Fruit fly (Drosophila melanogaster) whole organism, pupa: ENCODE results near the gene polybromo.

Experiments used
- CG10348 ChIP-seq: fragments of 200-800 bp; sonication (Bioruptor generic); IDR thresholded peaks from 2 replicates; pipeline ENCODE4 v1.3.6; 2022; ENCODE audit warnings: missing biosample characterization, missing genetic modification characterization
- CG15710 ChIP-seq: fragments of 200-800 bp; sonication (Bioruptor generic); optimal IDR thresholded peaks from 2 replicates; lab custom pipeline; 2018; ENCODE audit warnings: missing biosample characterization, mild to moderate bottlenecking, missing genetic modification characterization, moderate library complexity
- CG32121 ChIP-seq: fragments of 200-800 bp; sonication (Bioruptor generic); IDR thresholded peaks from 2 replicates; pipeline ENCODE4 v1.3.6; 2022; ENCODE audit warnings: missing biosample characterization, missing genetic modification characterization
- CG4496 ChIP-seq: fragments of 200-800 bp; sonication (Bioruptor generic); IDR thresholded peaks from 3 replicates; pipeline ENCODE4 v1.3.6; 2022; ENCODE audit warnings: missing biosample characterization, missing genetic modification characterization
- CG8159 ChIP-seq: fragments of 200-800 bp; sonication (Bioruptor generic); optimal IDR thresholded peaks from 3 replicates; lab custom pipeline; 2018; ENCODE audit warnings: missing biosample characterization, mild to moderate bottlenecking, missing genetic modification characterization, moderate library complexity
- CG8301 ChIP-seq: fragments of 200-800 bp; sonication (Bioruptor generic); optimal IDR thresholded peaks from 2 replicates; lab custom pipeline; 2018; ENCODE audit warnings: missing biosample characterization, mild to moderate bottlenecking, missing genetic modification characterization
- D1 ChIP-seq: fragments of 200-800 bp; sonication (Bioruptor generic); optimal IDR thresholded peaks from 2 replicates; lab custom pipeline; 2018; ENCODE audit warnings: missing biosample characterization, mild to moderate bottlenecking, missing genetic modification characterization, moderate library complexity
- EcR ChIP-seq: fragments of 200-800 bp; sonication (Bioruptor generic); optimal IDR thresholded peaks from 3 replicates; lab custom pipeline; 2019; ENCODE audit warnings: missing biosample characterization, missing genetic modification characterization, mild to moderate bottlenecking, moderate library complexity, missing genetic modification reagents
- Ets98B ChIP-seq: fragments of 200-800 bp; sonication (Bioruptor generic); IDR thresholded peaks from 2 replicates; pipeline ENCODE4 v1.3.6; 2022; ENCODE audit warnings: missing biosample characterization, missing genetic modification characterization
- Pif1B ChIP-seq: fragments of 200-800 bp; sonication (Bioruptor generic); optimal IDR thresholded peaks from 3 replicates; lab custom pipeline; 2016; ENCODE audit warnings: missing biosample characterization, missing genetic modification characterization
- Snoo ChIP-seq: fragments of 200-800 bp; sonication (Bioruptor generic); optimal IDR thresholded peaks from 3 replicates; lab custom pipeline; 2017; ENCODE audit warnings: missing biosample characterization, mild to moderate bottlenecking, missing genetic modification characterization, inconsistent platforms
- gl ChIP-seq: fragments of 200-800 bp; sonication (Bioruptor generic); optimal IDR thresholded peaks from 2 replicates; lab custom pipeline; 2018; ENCODE audit warnings: missing biosample characterization, mild to moderate bottlenecking, missing genetic modification characterization
- rn ChIP-seq: fragments of 200-800 bp; sonication (Bioruptor generic); IDR thresholded peaks from 2 replicates; pipeline ENCODE4 v1.3.6; 2022; ENCODE audit warnings: missing biosample characterization, missing genetic modification characterization

DNA sequence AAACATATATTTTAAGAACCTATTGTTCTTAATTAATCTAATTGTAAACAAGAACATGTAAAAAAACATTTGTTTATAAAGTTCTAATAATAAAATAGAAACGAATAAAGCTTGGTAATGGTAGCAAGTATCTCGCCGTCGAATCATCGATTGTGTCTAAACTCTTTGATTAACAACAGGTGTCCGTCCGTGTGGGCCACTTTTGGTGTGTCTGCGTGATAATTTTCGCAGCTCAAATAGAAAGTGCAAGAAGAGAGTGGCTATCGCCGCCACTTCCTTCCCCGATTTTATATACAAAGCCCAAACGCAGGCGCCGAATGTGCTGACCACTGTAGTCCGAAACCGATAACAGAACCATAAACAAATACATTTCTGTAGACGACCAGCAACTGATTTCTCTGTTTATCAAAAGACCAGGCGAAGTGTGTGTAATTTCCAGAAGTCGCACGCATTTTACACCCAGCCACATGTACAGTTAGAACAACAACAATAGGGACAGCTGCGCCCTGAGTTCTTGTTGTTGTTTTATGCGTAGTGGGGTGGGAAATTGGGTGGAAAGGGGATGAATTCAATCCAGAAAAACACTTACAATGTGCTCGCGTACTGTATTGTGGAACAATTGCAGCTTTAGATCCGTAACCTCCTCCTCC is 8.1 kb upstream of the polybromo start:
- no peak for TF ChIP-seq CG8301 (tag; lab: Kevin White, UChicago)
- TF ChIP-seq EcR (GFP tag; lab: Kevin White, UChicago): no peak
- TF ChIP-seq Pif1B (GFP tag; lab: Kevin White, UChicago): no peak
- no peak for TF ChIP-seq gl (tag; lab: Kevin White, UChicago)
- TF ChIP-seq CG15710 (tag; lab: Kevin White, UChicago): no peak
- TF ChIP-seq CG4496 (GFP tag; lab: Robert Waterston, UW): no peak
- no peak for TF ChIP-seq CG32121 (GFP tag; lab: Robert Waterston, UW)
- TF ChIP-seq rn (GFP tag; lab: Robert Waterston, UW): no peak
- TF ChIP-seq CG10348 (GFP tag; lab: Robert Waterston, UW): no peak
- TF ChIP-seq CG8159 (tag; lab: Kevin White, UChicago): no peak
- TF ChIP-seq Snoo: no peak
- no peak for TF ChIP-seq Ets98B (GFP tag; lab: Robert Waterston, UW)
- no peak for TF ChIP-seq D1 (tag; lab: Kevin White, UChicago)
